Worm (Caenorhabditis elegans) whole organism, L3 larva: ENCODE results near the gene C17A2.3.

Source experiments
- ama-1 ChIP-seq: fragments of 150-350 bp; optimal IDR thresholded peaks from 2 replicates; lab custom pipeline; 2018
- ceh-16 ChIP-seq: sonication (generic microtip); optimal IDR thresholded peaks from 2 replicates; lab custom pipeline; 2017; ENCODE audit warnings: missing biosample characterization, missing genetic modification characterization
- fkh-10 ChIP-seq: sonication (generic microtip); optimal IDR thresholded peaks from 2 replicates; lab custom pipeline; 2017; ENCODE audit warnings: missing biosample characterization, missing genetic modification reagents, missing genetic modification characterization
- nfya-1 ChIP-seq: sonication (generic microtip); optimal IDR thresholded peaks from 2 replicates; lab custom pipeline; 2017; ENCODE audit warnings: missing genetic modification characterization, mild to moderate bottlenecking, missing compliant biosample characterization, antibody characterized with exemption, moderate library complexity; ENCODE audit not compliant: insufficient read depth
- nhr-11 ChIP-seq: fragments of 150-350 bp; optimal IDR thresholded peaks from 2 replicates; lab custom pipeline; 2014; ENCODE audit warnings: missing biosample characterization, missing genetic modification characterization
- nhr-12 ChIP-seq: fragments of 150-350 bp; optimal IDR thresholded peaks from 2 replicates; lab custom pipeline; 2014; ENCODE audit warnings: missing biosample characterization, missing genetic modification characterization
- zag-1 ChIP-seq: fragments of 150-350 bp; optimal IDR thresholded peaks from 2 replicates; lab custom pipeline; 2014; ENCODE audit warnings: missing biosample characterization, missing genetic modification characterization
- ztf-11 ChIP-seq: fragments of 150-350 bp; optimal IDR thresholded peaks from 2 replicates; lab custom pipeline; 2014; ENCODE audit warnings: missing biosample characterization, missing genetic modification characterization

DNA sequence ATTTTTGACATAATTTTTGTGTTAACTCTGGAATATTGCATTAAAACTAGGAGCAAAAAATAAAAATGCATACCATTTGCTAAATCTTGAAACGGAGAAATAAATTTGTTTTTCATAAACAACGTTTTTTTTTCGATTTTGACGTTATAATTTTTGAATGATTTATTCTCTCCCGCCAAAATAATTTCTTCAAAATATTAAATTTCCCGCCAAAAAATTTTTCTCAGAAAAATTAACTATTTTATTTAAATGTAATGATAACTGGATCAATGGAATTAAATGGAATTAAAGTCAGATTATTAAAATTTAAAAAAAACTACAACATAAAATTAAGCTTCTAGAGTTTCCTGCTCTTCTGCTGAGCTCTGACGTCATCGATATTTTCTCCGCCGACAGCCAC, 33.7 kb downstream of the C17A2.3 start, which contains the start of gene nep-3:
- no peak for TF ChIP-seq ceh-16 (tag; lab: Kevin White, UChicago)
- no peak for TF ChIP-seq zag-1 (tag; lab: Kevin White, UChicago)
- no peak for TF ChIP-seq ama-1 (lab: Kevin White, UChicago)
- TF ChIP-seq nfya-1 (tag; lab: Kevin White, UChicago): no peak
- TF ChIP-seq ztf-11 (tag; lab: Kevin White, UChicago): no peak
- no peak for TF ChIP-seq fkh-10
- no peak for TF ChIP-seq nhr-11 (tag; lab: Kevin White, UChicago)
- no peak for TF ChIP-seq nhr-12 (tag; lab: Kevin White, UChicago)
